Worm (Caenorhabditis elegans) whole organism, L3 larva: ENCODE measurements around the gene T11G6.4.

Source experiments
- ZK546.5 ChIP-seq: sonication (generic microtip); optimal IDR thresholded peaks from 2 replicates; lab custom pipeline; 2017; ENCODE audit warnings: missing biosample characterization, missing genetic modification characterization
- aly-2 ChIP-seq: fragments of 150-350 bp; optimal IDR thresholded peaks from 2 replicates; lab custom pipeline; 2014; ENCODE audit warnings: missing biosample characterization, missing genetic modification characterization
- ama-1 ChIP-seq: fragments of 150-350 bp; optimal IDR thresholded peaks from 2 replicates; lab custom pipeline; 2018
- ceh-82 ChIP-seq: fragments of 150-350 bp; optimal IDR thresholded peaks from 2 replicates; lab custom pipeline; 2014; ENCODE audit warnings: missing biosample characterization, missing genetic modification characterization
- fkh-10 ChIP-seq: sonication (generic microtip); optimal IDR thresholded peaks from 2 replicates; lab custom pipeline; 2017; ENCODE audit warnings: missing biosample characterization, missing genetic modification reagents, missing genetic modification characterization
- mdl-1 ChIP-seq: fragments of 150-350 bp; optimal IDR thresholded peaks from 2 replicates; lab custom pipeline; 2014; ENCODE audit warnings: missing biosample characterization, missing genetic modification characterization
- mml-1 ChIP-seq: fragments of 150-350 bp; sonication (generic microtip); optimal IDR thresholded peaks from 3 replicates; lab custom pipeline; 2014; ENCODE audit warnings: missing biosample characterization, missing genetic modification characterization
- nhr-25 ChIP-seq: sonication (generic microtip); optimal IDR thresholded peaks from 2 replicates; lab custom pipeline; 2017; ENCODE audit warnings: missing biosample characterization, missing genetic modification characterization
- nhr-28 ChIP-seq: fragments of 150-350 bp; optimal IDR thresholded peaks from 2 replicates; lab custom pipeline; 2014; ENCODE audit warnings: missing biosample characterization, missing genetic modification characterization
- pha-4 ChIP-seq: fragments of 150-350 bp; optimal IDR thresholded peaks from 2 replicates; lab custom pipeline; 2014; ENCODE audit warnings: missing biosample characterization, missing genetic modification reagents, missing genetic modification characterization
- sea-2 ChIP-seq: fragments of 150-350 bp; sonication (generic microtip); optimal IDR thresholded peaks from 4 replicates; lab custom pipeline; 2014; ENCODE audit warnings: missing biosample characterization, missing genetic modification reagents, missing genetic modification characterization
- unc-39 ChIP-seq: sonication (generic microtip); optimal IDR thresholded peaks from 4 replicates; lab custom pipeline; 2017; ENCODE audit warnings: missing biosample characterization, missing genetic modification characterization
- unc-62 ChIP-seq: fragments of 150-350 bp; sonication (generic microtip); optimal IDR thresholded peaks from 4 replicates; lab custom pipeline; 2014; ENCODE audit warnings: missing biosample characterization, missing genetic modification reagents, missing genetic modification characterization
- ztf-4 ChIP-seq: fragments of 150-350 bp; optimal IDR thresholded peaks from 2 replicates; lab custom pipeline; 2014; ENCODE audit warnings: missing biosample characterization, missing genetic modification characterization

- TF ChIP-seq mml-1 (tag; lab: Kevin White, UChicago), result no peak
- TF ChIP-seq pha-4, result no peak
- TF ChIP-seq ama-1 (lab: Kevin White, UChicago), result no peak
- no peak for TF ChIP-seq ztf-4 (tag; lab: Kevin White, UChicago)
- TF ChIP-seq unc-39 (tag; lab: Kevin White, UChicago), result no peak
- no peak for TF ChIP-seq ceh-82
- TF ChIP-seq mdl-1, result no peak
- TF ChIP-seq nhr-28 (tag; lab: Kevin White, UChicago), result no peak
- no peak for TF ChIP-seq ZK546.5 (tag; lab: Kevin White, UChicago)
- no peak for TF ChIP-seq nhr-25 (tag; lab: Kevin White, UChicago)
- TF ChIP-seq unc-62 (GFP tag; lab: Kevin White, UChicago), result no peak
- TF ChIP-seq fkh-10 (GFP tag; lab: Kevin White, UChicago), result no peak
- no peak for TF ChIP-seq sea-2 (GFP tag; lab: Kevin White, UChicago)
- TF ChIP-seq aly-2 (tag; lab: Kevin White, UChicago), result no peak
These were observed 9.4 kb upstream of the T11G6.4 start, which contains the start of gene rbm-22 for ce11 chrIV:10861102-10861501.
